Fruit fly (Drosophila melanogaster): Measurements from ENCODE around the gene NELF-B.

- TF ChIP-seq CG31627 (GFP tag; optimal IDR thresholded peaks at IDR 0.05) (no peak), CG11294 (GFP tag; IDR thresholded peaks at IDR 0.05) (no peak), CG3032 (tag; optimal IDR thresholded peaks at IDR 0.05) (no peak), OdsH (GFP tag; optimal IDR thresholded peaks at IDR 0.05) (no peak), Sox102F (GFP tag; optimal IDR thresholded peaks at IDR 0.05) (no peak), cyc (GFP tag; optimal IDR thresholded peaks at IDR 0.05) (no peak), CG9139 (GFP tag; optimal IDR thresholded peaks at IDR 0.05) (no peak), CG15336 (GFP tag; IDR thresholded peaks at IDR 0.05) (no peak), CG34406 (GFP tag; optimal IDR thresholded peaks at IDR 0.05) (no peak), CG3919 (GFP tag; optimal IDR thresholded peaks at IDR 0.05) (no peak)
Measured at dm6 chrX:7676873-7677272, 51.3 kb downstream of the NELF-B start.

Data from whole organism, prepupa.